Fruit fly (Drosophila melanogaster): Measurements from ENCODE around the gene U4-U6-60K.

The U4-U6-60K gene

dm6 chr3L:17474711-17475451, 38.8 kb downstream of the U4-U6-60K start, which contains the start of the genes UQCR-Q and CG46525 (continued):
- TF ChIP-seq chinmo (GFP tag; IDR thresholded peaks at IDR 0.05; ENCODE audit: partially characterized antibody) (peak; percentile 33; the same call in 1 of the 4 replicates), knrl (GFP tag; IDR thresholded peaks at IDR 0.05; ENCODE audit: partially characterized antibody) (peak; percentile 22; the same call in 1 of the 3 replicates), Xbp1 (GFP tag; optimal IDR thresholded peaks at IDR 0.05) (peak; percentile 20), nmo (GFP tag; optimal IDR thresholded peaks at IDR 0.05) (peak; percentile 56), Pdp1 (GFP tag; optimal IDR thresholded peaks at IDR 0.05) (peak in 1 of 2 experiments; percentile 96), CG16813 (GFP tag; IDR thresholded peaks at IDR 0.05; ENCODE audit: partially characterized antibody) (peak; percentile 48), disco-r (GFP tag; optimal IDR thresholded peaks at IDR 0.05) (no peak), crp (GFP tag; optimal IDR thresholded peaks at IDR 0.05) (peak in 1 of 2 experiments; percentile 55), sd (tag; optimal IDR thresholded peaks at IDR 0.05) (peak; percentile 69), trem (tag; optimal IDR thresholded peaks at IDR 0.05) (peak; percentile 66), CG2712 (tag; optimal IDR thresholded peaks at IDR 0.05) (peak; percentile 56), CTCF (GFP tag; optimal IDR thresholded peaks at IDR 0.05) (peak; percentile 75), CG15514 (GFP tag; optimal IDR thresholded peaks at IDR 0.05) (peak; percentile 74), CG14710 (tag; optimal IDR thresholded peaks at IDR 0.05) (peak; percentile 56), unpg (GFP tag; optimal IDR thresholded peaks at IDR 0.05) (peak; percentile 6), lmd (GFP tag; IDR thresholded peaks at IDR 0.05) (no peak), sug (tag; optimal IDR thresholded peaks at IDR 0.05) (peak; percentile 35), CG15601 (tag; optimal IDR thresholded peaks at IDR 0.05) (peak; percentile 58), CG31441 (GFP tag; IDR thresholded peaks at IDR 0.05) (0 out of 2 replicates have a peak, but pooled peaks have one; percentile 14), Bteb2 (GFP tag; optimal IDR thresholded peaks at IDR 0.05) (no peak), MBD-R2 (GFP tag; IDR thresholded peaks at IDR 0.05) (peak; percentile 44), E2f2 (GFP tag; IDR thresholded peaks at IDR 0.05) (peak; percentile 86), Myb (GFP tag; optimal IDR thresholded peaks at IDR 0.05) (peak; percentile 68), stwl (tag; optimal IDR thresholded peaks at IDR 0.05) (peak; percentile 72), CG8290 (GFP tag; optimal IDR thresholded peaks at IDR 0.05) (peak; percentile 1), CG8290 (tag; optimal IDR thresholded peaks at IDR 0.05) (peak in 1 of 2 experiments; percentile 67), CG42726 (GFP tag; IDR thresholded peaks at IDR 0.05; ENCODE audit: partially characterized antibody) (peak; percentile 62), phol (tag; optimal IDR thresholded peaks at IDR 0.05) (peak; percentile 56), CG1602 (GFP tag; optimal IDR thresholded peaks at IDR 0.05) (no peak), Mad (GFP tag; optimal IDR thresholded peaks at IDR 0.05) (peak; percentile 15), Fer1 (GFP tag; optimal IDR thresholded peaks at IDR 0.05) (peak; percentile 16)

- TF ChIP-seq Adf1 (GFP tag; IDR thresholded peaks at IDR 0.05) (no peak), tin (GFP tag; optimal IDR thresholded peaks at IDR 0.05) (no peak), fd96Cb (tag; optimal IDR thresholded peaks at IDR 0.05) (no peak), Lpt (GFP tag; optimal IDR thresholded peaks at IDR 0.05) (no peak), CG8478 (optimal IDR thresholded peaks at IDR 0.05) (peak; percentile 73), stc (GFP tag; IDR thresholded peaks at IDR 0.05) (no peak), Ets65A (GFP tag) (peak; percentile 60), Blimp-1 (GFP tag; optimal IDR thresholded peaks at IDR 0.05) (no peak), Fer3 (tag; optimal IDR thresholded peaks at IDR 0.05) (no peak), pnt (GFP tag; optimal IDR thresholded peaks at IDR 0.05) (no peak)
Observed at dm6 chr3L:17473889-17474288, 39.8 kb downstream of the U4-U6-60K start.
